Fruit fly (Drosophila melanogaster): ENCODE results near the gene CG34150.

- TF ChIP-seq Lpt (GFP tag; optimal IDR thresholded peaks at IDR 0.05), result no peak
- no peak for TF ChIP-seq Hr4 (GFP tag; optimal IDR thresholded peaks at IDR 0.05)
- TF ChIP-seq CG11294 (GFP tag; IDR thresholded peaks at IDR 0.05), result no peak
- TF ChIP-seq ss (GFP tag; optimal IDR thresholded peaks at IDR 0.05), result no peak
- no peak for TF ChIP-seq vri (GFP tag; optimal IDR thresholded peaks at IDR 0.05)
- TF ChIP-seq fd59A (GFP tag; optimal IDR thresholded peaks at IDR 0.05), result no peak
- no peak for TF ChIP-seq CG6808 (GFP tag; optimal IDR thresholded peaks at IDR 0.05)
Observed at dm6 chr3R:24778218-24778739, 35.8 kb upstream of the CG34150 start.
